Worm (Caenorhabditis elegans) whole organism, early embryonic: ENCODE results near the gene fbxc-25.

Experiments
- B0310.2 ChIP-seq: sonication (generic microtip); optimal IDR thresholded peaks from 2 replicates; lab custom pipeline; 2016; ENCODE audit warnings: mild to moderate bottlenecking, missing genetic modification characterization, missing compliant biosample characterization
- F13C5.2 ChIP-seq: sonication (generic microtip); optimal IDR thresholded peaks from 2 replicates; lab custom pipeline; 2017; ENCODE audit warnings: mild to moderate bottlenecking, missing genetic modification characterization, inconsistent platforms, missing compliant biosample characterization
- aly-1 ChIP-seq: sonication (generic microtip); optimal IDR thresholded peaks from 2 replicates; lab custom pipeline; 2016; ENCODE audit warnings: missing genetic modification characterization, missing compliant biosample characterization
- ama-1 ChIP-seq: fragments of 150-350 bp; optimal IDR thresholded peaks from 2 replicates; lab custom pipeline; 2014
- ceh-13 ChIP-seq: fragments of 200-800 bp; sonication (Bioruptor generic); optimal IDR thresholded peaks from 2 replicates; lab custom pipeline; 2018; ENCODE audit warnings: mild to moderate bottlenecking, missing genetic modification characterization, missing compliant biosample characterization
- ceh-36 ChIP-seq: sonication (generic microtip); optimal IDR thresholded peaks from 2 replicates; lab custom pipeline; 2016; ENCODE audit warnings: missing genetic modification characterization, inconsistent platforms, missing compliant biosample characterization
- ets-7 ChIP-seq: sonication (generic microtip); optimal IDR thresholded peaks from 2 replicates; lab custom pipeline; 2016; ENCODE audit warnings: missing genotype, missing genetic modification characterization, missing compliant biosample characterization
- flt-1 ChIP-seq: fragments of 200-800 bp; sonication (Bioruptor generic); IDR thresholded peaks from 2 replicates; pipeline ENCODE4 v1.3.6; 2022; ENCODE audit warnings: missing genetic modification characterization, missing compliant biosample characterization
- hmbx-1 ChIP-seq: sonication (generic microtip); optimal IDR thresholded peaks from 2 replicates; lab custom pipeline; 2016; ENCODE audit warnings: mild to moderate bottlenecking, missing genetic modification characterization, missing compliant biosample characterization
- hmg-4 ChIP-seq: fragments of 200-800 bp; sonication (Bioruptor generic); optimal IDR thresholded peaks from 2 replicates; lab custom pipeline; 2018; ENCODE audit warnings: mild to moderate bottlenecking, missing genetic modification characterization, missing compliant biosample characterization
- hnd-1 ChIP-seq: sonication (generic microtip); optimal IDR thresholded peaks from 2 replicates; lab custom pipeline; 2016; ENCODE audit warnings: missing genetic modification characterization, missing compliant biosample characterization
- pes-1 ChIP-seq: fragments of 200-800 bp; sonication (Bioruptor generic); IDR thresholded peaks from 2 replicates; pipeline ENCODE4 v1.3.6; 2022; ENCODE audit warnings: missing genetic modification reagents, missing genetic modification characterization, missing compliant biosample characterization
- scrt-1 ChIP-seq: fragments of 200-800 bp; sonication (Bioruptor generic); IDR thresholded peaks from 2 replicates; pipeline ENCODE4 v1.3.6; 2022; ENCODE audit warnings: missing genetic modification characterization, missing compliant biosample characterization
- sea-1 ChIP-seq: fragments of 200-800 bp; sonication (Bioruptor generic); conservative IDR thresholded peaks from 2 replicates; pipeline ENCODE4 v1.3.6; 2022; ENCODE audit warnings: missing genetic modification characterization, missing compliant biosample characterization
- tbx-11 ChIP-seq: fragments of 200-800 bp; sonication (Bioruptor generic); IDR thresholded peaks from 2 replicates; pipeline ENCODE4 v1.3.6; 2022; ENCODE audit warnings: missing genetic modification characterization, missing compliant biosample characterization
- tbx-37 ChIP-seq: fragments of 200-800 bp; sonication (Bioruptor generic); conservative IDR thresholded peaks from 2 replicates; pipeline ENCODE4 v1.3.6; 2022; ENCODE audit warnings: missing genetic modification reagents, missing genetic modification characterization, missing compliant biosample characterization
- tra-4 ChIP-seq: sonication (generic microtip); optimal IDR thresholded peaks from 2 replicates; lab custom pipeline; 2017; ENCODE audit warnings: missing genetic modification characterization, missing compliant biosample characterization

The fbxc-25 gene

DNA sequence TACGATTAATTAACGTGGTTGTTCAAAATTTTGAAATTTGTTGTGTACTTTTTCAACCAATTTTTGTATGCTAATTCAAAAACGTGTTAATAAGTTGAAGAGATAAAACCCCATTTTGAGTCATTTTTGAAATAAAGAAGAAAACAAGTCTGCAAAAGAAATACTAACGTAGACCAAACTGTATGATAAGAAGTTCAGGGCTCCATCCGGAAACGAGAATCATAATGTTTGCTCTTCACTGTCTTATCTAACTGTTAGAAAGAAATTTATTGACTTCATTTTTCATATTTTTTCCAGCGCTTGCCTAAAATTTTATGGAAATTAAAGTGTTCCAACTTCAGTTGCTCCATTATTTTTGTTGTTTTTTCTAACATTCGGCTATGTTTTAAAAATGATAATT is 9.4 kb upstream of the fbxc-25 start:
- TF ChIP-seq ceh-13 (GFP tag; lab: Kevin White, UChicago) = no peak
- no peak for TF ChIP-seq tbx-37 (GFP tag; lab: Robert Waterston, UW)
- TF ChIP-seq sea-1 = no peak
- no peak for TF ChIP-seq scrt-1 (GFP tag; lab: Robert Waterston, UW)
- TF ChIP-seq hmg-4 (GFP tag; lab: Kevin White, UChicago) = no peak
- TF ChIP-seq tra-4 (tag; lab: Kevin White, UChicago) = no peak
- TF ChIP-seq aly-1 = no peak
- no peak for TF ChIP-seq ceh-36 (tag; lab: Kevin White, UChicago)
- TF ChIP-seq B0310.2 (tag; lab: Kevin White, UChicago) = no peak

DNA sequence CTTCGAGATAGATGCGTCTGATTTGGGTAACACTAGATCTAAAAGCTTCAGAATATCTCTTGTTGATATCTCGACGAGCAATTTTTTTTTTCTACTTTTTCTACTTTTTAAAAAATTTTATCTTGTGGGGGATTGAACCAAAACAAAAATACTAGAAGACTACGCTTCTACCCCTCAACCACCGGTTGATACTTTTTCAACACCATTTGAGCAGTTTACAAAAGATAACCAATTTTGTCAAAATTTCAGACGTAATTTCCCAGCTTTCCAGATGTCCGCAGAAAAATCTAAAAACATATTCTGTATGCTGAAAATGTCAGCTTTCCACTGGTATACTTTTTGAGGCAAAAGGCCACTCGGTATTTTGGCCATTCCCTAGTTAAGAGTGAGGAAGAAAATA is 8.5 kb upstream of the fbxc-25 start:
- no peak for TF ChIP-seq ets-7
- TF ChIP-seq ama-1 (lab: Kevin White, UChicago) = no peak
- TF ChIP-seq aly-1 = no peak
- TF ChIP-seq tbx-37 (GFP tag; lab: Robert Waterston, UW) = no peak
- TF ChIP-seq hmg-4 (GFP tag; lab: Kevin White, UChicago) = no peak
- TF ChIP-seq ceh-13 (GFP tag; lab: Kevin White, UChicago) = no peak
- no peak for TF ChIP-seq B0310.2 (tag; lab: Kevin White, UChicago)
- TF ChIP-seq scrt-1 (GFP tag; lab: Robert Waterston, UW) = no peak
- TF ChIP-seq ceh-36 (tag; lab: Kevin White, UChicago) = no peak
- no peak for TF ChIP-seq pes-1 (GFP tag; lab: Robert Waterston, UW)
- no peak for TF ChIP-seq tra-4 (tag; lab: Kevin White, UChicago)
- no peak for TF ChIP-seq hnd-1 (tag; lab: Kevin White, UChicago)
- TF ChIP-seq F13C5.2 (tag; lab: Kevin White, UChicago) = no peak

DNA sequence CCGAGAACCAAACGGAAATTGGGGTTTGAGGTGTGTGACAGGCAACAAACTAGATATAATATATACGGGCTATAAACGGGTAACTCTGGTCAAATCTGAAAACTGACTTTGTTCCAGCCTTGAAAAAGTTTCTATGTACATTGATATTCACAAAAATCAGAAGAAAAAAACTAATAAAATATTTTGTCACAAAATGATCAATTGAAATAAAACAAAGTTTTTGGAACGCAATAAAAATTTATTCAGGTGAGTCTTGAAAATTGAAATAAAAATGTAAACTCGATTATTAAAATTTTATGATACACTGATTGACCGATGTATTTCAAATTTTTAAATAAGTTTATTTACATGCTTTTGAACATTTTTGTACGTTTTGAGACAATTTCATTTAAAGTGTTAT is 6.3 kb upstream of the fbxc-25 start, which contains the start of gene B0281.6:
TSS of gene B0281.6 (minus strand) at position 101 of the 400 bp plus-strand sequence.
- TF ChIP-seq tbx-37 (GFP tag; lab: Robert Waterston, UW) (no peak), flt-1 (GFP tag; lab: Robert Waterston, UW) (no peak)

- TF ChIP-seq F13C5.2 (tag; lab: Kevin White, UChicago) (no peak), hmg-4 (GFP tag; lab: Kevin White, UChicago) (no peak), ceh-13 (GFP tag; lab: Kevin White, UChicago) (no peak), ceh-36 (tag; lab: Kevin White, UChicago) (no peak), tra-4 (tag; lab: Kevin White, UChicago) (no peak), tbx-11 (GFP tag; lab: Robert Waterston, UW) (no peak)
Observed at ce11 chrII:2300861-2301260, 4.8 kb upstream of the fbxc-25 start, which contains the start of gene B0281.5. B0281.5 (minus strand) TSS chrII:2300961.

ce11 chrII:2298742-2299141 is 2.7 kb upstream of the fbxc-25 start, which contains the start of gene B0281.4:
B0281.4 (minus strand) TSS chrII:2298842.
- no peak for TF ChIP-seq ceh-13 (GFP tag; lab: Kevin White, UChicago)
- TF ChIP-seq F13C5.2 (tag; lab: Kevin White, UChicago) = no peak
- TF ChIP-seq tra-4 (tag; lab: Kevin White, UChicago) = no peak
- TF ChIP-seq ama-1 (lab: Kevin White, UChicago) = no peak
- no peak for TF ChIP-seq tbx-11 (GFP tag; lab: Robert Waterston, UW)
- TF ChIP-seq ceh-36 (tag; lab: Kevin White, UChicago) = no peak
- no peak for TF ChIP-seq aly-1
- TF ChIP-seq hnd-1 (tag; lab: Kevin White, UChicago) = no peak
- TF ChIP-seq pes-1 (GFP tag; lab: Robert Waterston, UW) = no peak
- no peak for TF ChIP-seq flt-1 (GFP tag; lab: Robert Waterston, UW)
- TF ChIP-seq hmg-4 (GFP tag; lab: Kevin White, UChicago) = no peak

DNA sequence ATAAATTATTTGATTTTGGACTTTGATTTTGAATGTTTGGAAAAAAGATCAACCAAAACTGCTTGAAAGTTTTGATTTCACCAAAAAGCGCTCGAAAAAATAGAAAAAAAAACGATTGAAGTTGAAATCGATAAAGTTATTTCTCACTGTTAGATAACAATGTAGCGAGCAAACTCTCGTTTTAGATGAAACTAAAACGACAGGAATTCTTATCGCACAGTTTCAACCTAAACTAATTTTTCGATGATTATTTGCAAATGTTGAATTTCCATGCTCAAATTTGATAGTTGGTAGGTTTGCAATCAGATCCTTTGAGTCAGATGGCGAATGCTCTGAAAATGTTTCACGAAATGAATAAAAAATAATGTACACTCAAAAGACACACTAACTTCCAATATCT is 3.5 kb downstream of the fbxc-25 start:
- TF ChIP-seq ama-1 (lab: Kevin White, UChicago) = no peak
- TF ChIP-seq sea-1 = no peak
- TF ChIP-seq tra-4 (tag; lab: Kevin White, UChicago) = no peak
- TF ChIP-seq hmbx-1 (tag; lab: Kevin White, UChicago) = no peak
- TF ChIP-seq F13C5.2 (tag; lab: Kevin White, UChicago) = no peak
- TF ChIP-seq ceh-13 (GFP tag; lab: Kevin White, UChicago) = no peak
- no peak for TF ChIP-seq ceh-36 (tag; lab: Kevin White, UChicago)
- no peak for TF ChIP-seq aly-1
- TF ChIP-seq tbx-11 (GFP tag; lab: Robert Waterston, UW) = no peak
- TF ChIP-seq scrt-1 (GFP tag; lab: Robert Waterston, UW) = no peak
- no peak for TF ChIP-seq hmg-4 (GFP tag; lab: Kevin White, UChicago)
- no peak for TF ChIP-seq ets-7
- TF ChIP-seq flt-1 (GFP tag; lab: Robert Waterston, UW) = no peak
- no peak for TF ChIP-seq tbx-37 (GFP tag; lab: Robert Waterston, UW)
- TF ChIP-seq B0310.2 (tag; lab: Kevin White, UChicago) = no peak
- TF ChIP-seq hnd-1 (tag; lab: Kevin White, UChicago) = no peak
- no peak for TF ChIP-seq pes-1 (GFP tag; lab: Robert Waterston, UW)

ce11 chrII:2292027-2292426 is 4.0 kb downstream of the fbxc-25 start, which contains the start of gene K09F6.7:
K09F6.7 (minus strand) TSS chrII:2292127.
- no peak for TF ChIP-seq hmg-4 (GFP tag; lab: Kevin White, UChicago)
- no peak for TF ChIP-seq tra-4 (tag; lab: Kevin White, UChicago)
- no peak for TF ChIP-seq flt-1 (GFP tag; lab: Robert Waterston, UW)
- no peak for TF ChIP-seq F13C5.2 (tag; lab: Kevin White, UChicago)
- TF ChIP-seq hmbx-1 (tag; lab: Kevin White, UChicago) = no peak
- TF ChIP-seq ceh-36 (tag; lab: Kevin White, UChicago) = no peak
- no peak for TF ChIP-seq scrt-1 (GFP tag; lab: Robert Waterston, UW)
- TF ChIP-seq sea-1 = no peak
- TF ChIP-seq tbx-37 (GFP tag; lab: Robert Waterston, UW) = no peak
- no peak for TF ChIP-seq tbx-11 (GFP tag; lab: Robert Waterston, UW)
- no peak for TF ChIP-seq B0310.2 (tag; lab: Kevin White, UChicago)
- TF ChIP-seq ets-7 = no peak
- no peak for TF ChIP-seq hnd-1 (tag; lab: Kevin White, UChicago)
- TF ChIP-seq aly-1 = no peak
